Worm (Caenorhabditis elegans): ENCODE results near the gene lelo-1.

DNA sequence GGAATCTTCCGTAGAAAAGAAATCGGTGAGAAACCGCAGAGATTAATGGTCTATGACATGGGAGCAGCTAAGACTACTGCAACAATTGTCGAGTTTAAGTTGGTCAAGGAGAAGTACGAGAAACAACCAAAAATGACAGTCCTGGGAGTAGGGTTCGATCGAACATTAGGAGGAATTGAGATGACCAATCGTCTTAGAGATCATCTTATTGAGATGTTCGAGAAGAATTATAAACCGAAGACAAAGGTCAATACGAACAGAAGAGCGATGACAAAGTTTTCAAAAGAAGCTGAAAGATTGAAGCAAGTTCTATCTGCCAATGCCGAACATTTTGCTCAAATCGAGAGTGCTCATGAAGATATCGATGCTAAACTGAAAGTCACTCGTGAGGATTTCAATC, 1.9 kb downstream of the lelo-1 start:
- TF ChIP-seq elt-3 (tag; optimal IDR thresholded peaks at IDR 0.05) (no peak), nhr-76 (tag; optimal IDR thresholded peaks at IDR 0.05) (no peak), pha-4 (tag; optimal IDR thresholded peaks at IDR 0.05) (no peak), unc-39 (tag; optimal IDR thresholded peaks at IDR 0.05) (no peak), mep-1 (tag; optimal IDR thresholded peaks at IDR 0.05) (no peak)
